Fruit fly (Drosophila melanogaster) whole organism, embryonic: ENCODE results near the gene CG6569.
A peak's percentile ranks its signal among the peaks of the same experiment; 100 is the strongest.

Experiments
- Blimp-1 ChIP-seq: fragments of 200-800 bp; sonication (Bioruptor generic); optimal IDR thresholded peaks from 3 replicates; lab custom pipeline; 2018; ENCODE audit warnings: missing biosample characterization, missing genetic modification characterization, mild to moderate bottlenecking, moderate library complexity, missing genetic modification reagents
- BtbVII ChIP-seq: fragments of 200-800 bp; sonication (Bioruptor generic); optimal IDR thresholded peaks from 3 replicates; lab custom pipeline; 2017; ENCODE audit warnings: missing biosample characterization, mild to moderate bottlenecking, missing genetic modification characterization
- CG10979 ChIP-seq: fragments of 200-800 bp; sonication (Bioruptor generic); optimal IDR thresholded peaks from 2 replicates; lab custom pipeline; 2018; ENCODE audit warnings: missing biosample characterization, mild to moderate bottlenecking, missing genetic modification characterization, moderate library complexity
- CG11456 ChIP-seq: fragments of 200-800 bp; sonication (Bioruptor generic); IDR thresholded peaks from 3 replicates; pipeline ENCODE4 v1.3.6; 2022; ENCODE audit warnings: missing biosample characterization, missing genetic modification characterization
- CG11696 ChIP-seq: fragments of 200-800 bp; sonication (Bioruptor generic); IDR thresholded peaks from 2 replicates; pipeline ENCODE4 v1.3.6; 2022; ENCODE audit warnings: missing biosample characterization, missing genetic modification characterization
- CG12659 ChIP-seq: fragments of 200-800 bp; sonication (Bioruptor generic); optimal IDR thresholded peaks from 3 replicates; lab custom pipeline; 2017; ENCODE audit warnings: mild to moderate bottlenecking, missing biosample characterization, missing genetic modification reagents, missing genetic modification characterization
- CG13287 ChIP-seq: fragments of 200-800 bp; sonication (Bioruptor generic); IDR thresholded peaks from 2 replicates; pipeline ENCODE4 v1.3.6; 2022; ENCODE audit warnings: missing biosample characterization, missing genetic modification characterization; ENCODE audit not compliant: partially characterized antibody
- CG15479 ChIP-seq: fragments of 200-800 bp; sonication (Bioruptor generic); optimal IDR thresholded peaks from 3 replicates; lab custom pipeline; 2019; ENCODE audit warnings: missing biosample characterization, mild to moderate bottlenecking, missing genetic modification characterization, moderate library complexity
- CG17361 ChIP-seq: fragments of 200-800 bp; sonication (Bioruptor generic); IDR thresholded peaks from 3 replicates; pipeline ENCODE4 v1.3.6; 2022; ENCODE audit warnings: missing biosample characterization, missing genetic modification characterization
- CG17829 ChIP-seq: fragments of 200-800 bp; optimal IDR thresholded peaks from 2 replicates; lab custom pipeline; 2019; ENCODE audit warnings: missing biosample characterization, mild to moderate bottlenecking, missing genetic modification characterization, moderate library complexity
- CG18599 ChIP-seq: fragments of 200-800 bp; sonication (Bioruptor generic); optimal IDR thresholded peaks from 3 replicates; lab custom pipeline; 2017; ENCODE audit warnings: missing biosample characterization, missing genetic modification characterization, mild to moderate bottlenecking, moderate library complexity, missing genetic modification reagents
- CG7786 ChIP-seq: fragments of 200-800 bp; sonication (Bioruptor generic); optimal IDR thresholded peaks from 2 replicates; lab custom pipeline; 2016; ENCODE audit warnings: missing biosample characterization, missing genetic modification characterization
- CG8388 ChIP-seq: fragments of 200-800 bp; sonication (Bioruptor generic); optimal IDR thresholded peaks from 2 replicates; lab custom pipeline; 2019; ENCODE audit warnings: missing biosample characterization, mild to moderate bottlenecking, missing genetic modification characterization, moderate library complexity
- D19B ChIP-seq: fragments of 200-800 bp; sonication (Bioruptor generic); optimal IDR thresholded peaks from 2 replicates; lab custom pipeline; 2017; ENCODE audit warnings: missing biosample characterization, mild to moderate bottlenecking, missing genetic modification characterization
- Dek ChIP-seq: fragments of 200-800 bp; sonication (Bioruptor generic); optimal IDR thresholded peaks from 3 replicates; lab custom pipeline; 2019; ENCODE audit warnings: missing biosample characterization, mild to moderate bottlenecking, missing genetic modification characterization, moderate library complexity
- Fer3 ChIP-seq: fragments of 200-800 bp; sonication (Bioruptor generic); optimal IDR thresholded peaks from 2 replicates; lab custom pipeline; 2018; ENCODE audit warnings: missing biosample characterization, mild to moderate bottlenecking, missing genetic modification characterization, moderate library complexity
- H15 ChIP-seq: fragments of 200-800 bp; sonication (Bioruptor generic); IDR thresholded peaks from 3 replicates; pipeline ENCODE4 v1.3.6; 2022; ENCODE audit warnings: missing biosample characterization, missing genetic modification characterization
- HHEX ChIP-seq: fragments of 200-800 bp; sonication (Bioruptor generic); optimal IDR thresholded peaks from 3 replicates; lab custom pipeline; 2017; ENCODE audit warnings: missing biosample characterization, mild to moderate bottlenecking, missing genetic modification characterization, missing genetic modification reagents
- Hr78 ChIP-seq, 2 experiments: fragments of 200-800 bp in 1 of 2; fragments of >200 bp in 1 of 2; sonication (Bioruptor generic) in 1 of 2; optimal IDR thresholded peaks; 2 replicates each; lab custom pipeline; 2017 to 2019; ENCODE audit warnings: missing biosample characterization in 2 of 2, missing genetic modification characterization in 2 of 2, mild to moderate bottlenecking in 1 of 2, moderate library complexity in 1 of 2
- Hsf ChIP-seq: fragments of 200-800 bp; sonication (Bioruptor generic); optimal IDR thresholded peaks from 3 replicates; lab custom pipeline; 2016; ENCODE audit warnings: missing biosample characterization, missing genetic modification characterization
- Max ChIP-seq: fragments of 200-800 bp; sonication (Bioruptor generic); optimal IDR thresholded peaks from 2 replicates; lab custom pipeline; 2016; ENCODE audit warnings: missing biosample characterization, mild to moderate bottlenecking, missing genetic modification characterization
- Oli ChIP-seq: fragments of 200-800 bp; sonication (Bioruptor generic); optimal IDR thresholded peaks from 2 replicates; lab custom pipeline; 2018; ENCODE audit warnings: missing biosample characterization, mild to moderate bottlenecking, missing genetic modification characterization, moderate library complexity
- Poxn ChIP-seq: fragments of 200-800 bp; sonication (Bioruptor generic); IDR thresholded peaks from 2 replicates; pipeline ENCODE4 v1.3.6; 2022; ENCODE audit warnings: missing biosample characterization, missing genetic modification characterization
- Rfx ChIP-seq: fragments of 200-800 bp; sonication (Bioruptor generic); IDR thresholded peaks from 2 replicates; pipeline ENCODE4 v1.3.6; 2022; ENCODE audit warnings: missing biosample characterization, missing genetic modification characterization
- Sry-δ ChIP-seq: fragments of 200-800 bp; sonication (Bioruptor generic); optimal IDR thresholded peaks from 2 replicates; lab custom pipeline; 2016; ENCODE audit warnings: missing biosample characterization, missing genetic modification characterization
- ase ChIP-seq: fragments of 200-800 bp; sonication (Bioruptor generic); IDR thresholded peaks from 3 replicates; pipeline ENCODE4 v1.3.6; 2022; ENCODE audit warnings: missing biosample characterization, missing genetic modification characterization
- caup ChIP-seq: fragments of 200-800 bp; sonication (Bioruptor generic); optimal IDR thresholded peaks from 3 replicates; lab custom pipeline; 2017; ENCODE audit warnings: missing biosample characterization, mild to moderate bottlenecking, missing genetic modification characterization, moderate library complexity; ENCODE audit not compliant: severe bottlenecking
- corto ChIP-seq: fragments of 200-800 bp; sonication (Bioruptor generic); optimal IDR thresholded peaks from 2 replicates; lab custom pipeline; 2016; ENCODE audit warnings: missing biosample characterization, mild to moderate bottlenecking, missing genetic modification characterization, moderate library complexity
- da ChIP-seq: fragments of 200-800 bp; sonication (Bioruptor generic); optimal IDR thresholded peaks from 2 replicates; lab custom pipeline; 2016; ENCODE audit warnings: missing biosample characterization, missing genetic modification characterization
- dm ChIP-seq: fragments of 200-800 bp; sonication (Bioruptor generic); optimal IDR thresholded peaks from 3 replicates; lab custom pipeline; 2016; ENCODE audit warnings: missing biosample characterization, missing genetic modification characterization
- dmrt11E ChIP-seq: fragments of 200-800 bp; sonication (Bioruptor generic); optimal IDR thresholded peaks from 3 replicates; lab custom pipeline; 2018; ENCODE audit warnings: missing biosample characterization, mild to moderate bottlenecking, missing genetic modification characterization, moderate library complexity
- ewg ChIP-seq: fragments of 200-800 bp; sonication (Bioruptor generic); optimal IDR thresholded peaks from 3 replicates; lab custom pipeline; 2017; ENCODE audit warnings: mild to moderate bottlenecking, missing biosample characterization, missing genetic modification reagents, missing genetic modification characterization
- fd102C ChIP-seq: fragments of 200-800 bp; sonication (Bioruptor generic); optimal IDR thresholded peaks from 2 replicates; lab custom pipeline; 2018; ENCODE audit warnings: missing biosample characterization, mild to moderate bottlenecking, missing genetic modification characterization, moderate library complexity
- gem ChIP-seq: fragments of 200-800 bp; sonication (Bioruptor generic); optimal IDR thresholded peaks from 2 replicates; lab custom pipeline; 2019; ENCODE audit warnings: missing biosample characterization, mild to moderate bottlenecking, missing genetic modification characterization, moderate library complexity
- gro ChIP-seq: fragments of 200-800 bp; sonication (Bioruptor generic); optimal IDR thresholded peaks from 2 replicates; lab custom pipeline; 2016; ENCODE audit warnings: missing biosample characterization, missing genetic modification characterization
- hbn ChIP-seq: fragments of 200-800 bp; sonication (Bioruptor generic); IDR thresholded peaks from 2 replicates; pipeline ENCODE4 v1.3.6; 2022; ENCODE audit warnings: missing biosample characterization, missing genetic modification characterization; ENCODE audit not compliant: partially characterized antibody
- kni ChIP-seq: fragments of 200-800 bp; sonication (Bioruptor generic); optimal IDR thresholded peaks from 3 replicates; lab custom pipeline; 2017; ENCODE audit warnings: mild to moderate bottlenecking, missing biosample characterization, missing genetic modification reagents, missing genetic modification characterization
- lbe ChIP-seq: fragments of 200-800 bp; sonication (Bioruptor generic); optimal IDR thresholded peaks from 2 replicates; lab custom pipeline; 2016; ENCODE audit warnings: missing biosample characterization, mild to moderate bottlenecking, missing genetic modification characterization
- pan ChIP-seq, 4 experiments: fragments of >200 bp in 3 of 4; fragments of 200-800 bp in 1 of 4; sonication (Bioruptor generic) in 1 of 4; optimal IDR thresholded peaks in 3 of 4; IDR thresholded peaks in 1 of 4; 2 replicates each; pipeline versions ENCODE4 v1.3.6 to Lab custom; 2017 to 2022; ENCODE audit warnings: missing biosample characterization in 2 of 4, missing genetic modification characterization in 2 of 4, mixed read lengths in 1 of 4
- pita ChIP-seq: fragments of 200-800 bp; sonication (Bioruptor generic); optimal IDR thresholded peaks from 2 replicates; lab custom pipeline; 2017; ENCODE audit warnings: missing biosample characterization, mild to moderate bottlenecking, missing genetic modification characterization
- ranshi ChIP-seq: fragments of 200-800 bp; sonication (Bioruptor generic); IDR thresholded peaks from 2 replicates; pipeline ENCODE4 v1.3.6; 2022; ENCODE audit warnings: missing biosample characterization, missing genetic modification characterization
- row ChIP-seq: fragments of 200-800 bp; sonication (Bioruptor generic); IDR thresholded peaks from 3 replicates; pipeline ENCODE4 v1.3.6; 2022; ENCODE audit warnings: missing biosample characterization, missing genetic modification characterization
- sd ChIP-seq: fragments of 200-800 bp; sonication (Bioruptor generic); optimal IDR thresholded peaks from 3 replicates; lab custom pipeline; 2018; ENCODE audit warnings: missing biosample characterization, mild to moderate bottlenecking, missing genetic modification characterization, moderate library complexity
- sens ChIP-seq: fragments of 200-800 bp; sonication (Bioruptor generic); peaks from one replicate; lab custom pipeline; 2016; ENCODE audit warnings: missing biosample characterization, missing genetic modification characterization
- sisA ChIP-seq: fragments of 200-800 bp; sonication (Bioruptor generic); IDR thresholded peaks from 2 replicates; pipeline ENCODE4 v1.3.6; 2022; ENCODE audit warnings: missing biosample characterization, missing genetic modification characterization
- twi ChIP-seq: fragments of 200-800 bp; optimal IDR thresholded peaks from 2 replicates; lab custom pipeline; 2019; ENCODE audit warnings: missing biosample characterization, mild to moderate bottlenecking, missing genetic modification characterization, moderate library complexity
- vvl ChIP-seq: fragments of 200-800 bp; sonication (Bioruptor generic); IDR thresholded peaks from 2 replicates; pipeline ENCODE4 v1.3.6; 2022; ENCODE audit warnings: missing biosample characterization, missing genetic modification characterization
- zen ChIP-seq: fragments of 200-800 bp; sonication (Bioruptor generic); optimal IDR thresholded peaks from 3 replicates; lab custom pipeline; 2018; ENCODE audit warnings: missing biosample characterization, mild to moderate bottlenecking, missing genetic modification characterization, moderate library complexity
- zen2 ChIP-seq: fragments of 200-800 bp; sonication (Bioruptor generic); IDR thresholded peaks from 3 replicates; pipeline ENCODE4 v1.3.6; 2022; ENCODE audit warnings: missing biosample characterization, missing genetic modification characterization; ENCODE audit not compliant: partially characterized antibody

The CG6569 gene

dm6 chr3R:21858290-21858875 is 9.3 kb downstream of the CG6569 start (continued):
- TF ChIP-seq H15 (GFP tag; lab: Robert Waterston, UW) (no peak), pita (GFP tag; lab: Kevin White, UChicago) (no peak), Dek (no peak), hbn (GFP tag; lab: Robert Waterston, UW) (no peak), kni (GFP tag; lab: Kevin White, UChicago) (peak; percentile 53), ewg (GFP tag; lab: Kevin White, UChicago) (no peak), BtbVII (GFP tag; lab: Kevin White, UChicago) (no peak), CG13287 (GFP tag; lab: Robert Waterston, UW) (no peak), Oli (tag; lab: Kevin White, UChicago) (peak; percentile 20), CG8388 (GFP tag; lab: Kevin White, UChicago) (no peak), dm (GFP tag; lab: Kevin White, UChicago) (no peak), CG17361 (GFP tag; lab: Robert Waterston, UW) (no peak), CG15479 (GFP tag; lab: Kevin White, UChicago) (peak; percentile 8), twi (tag; lab: Kevin White, UChicago) (peak; percentile 58), sisA (no peak), Max (no peak), lbe (GFP tag; lab: Kevin White, UChicago) (no peak), Poxn (GFP tag; lab: Robert Waterston, UW) (no peak), CG12659 (no peak), CG7786 (GFP tag; lab: Kevin White, UChicago) (no peak), ase (no peak), Blimp-1 (GFP tag; lab: Kevin White, UChicago) (peak; percentile 52), zen (tag; lab: Kevin White, UChicago) (peak; percentile 11), Fer3 (no peak), caup (GFP tag; lab: Kevin White, UChicago) (no peak), Hr78 (GFP tag; optimal IDR thresholded peaks at IDR 0.05; lab: Kevin White, UChicago) (peak in 1 of 2 experiments; percentile 62), fd102C (GFP tag; lab: Kevin White, UChicago) (no peak)

DNA sequence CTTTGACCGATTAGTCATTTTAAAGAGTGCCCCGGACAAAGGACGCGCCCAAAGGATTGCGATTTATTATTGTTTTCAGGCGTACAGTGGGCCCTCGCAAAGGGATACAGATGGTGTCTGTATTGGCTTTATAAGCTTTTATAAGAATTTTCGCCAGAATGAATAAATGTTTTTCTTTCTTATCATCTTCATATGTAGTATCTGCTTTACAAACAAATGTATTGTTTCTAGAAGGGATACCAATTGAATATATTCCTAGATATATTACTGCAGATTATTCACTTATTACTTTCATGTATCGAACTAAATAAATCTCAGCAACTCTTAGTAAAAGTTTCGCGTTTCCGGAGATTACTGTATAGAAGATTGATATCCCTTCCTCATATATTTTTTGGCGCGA is 10.2 kb downstream of the CG6569 start:
- no peak for TF ChIP-seq da (GFP tag; lab: Kevin White, UChicago)
- no peak for TF ChIP-seq Sry-δ
- TF ChIP-seq row = 0 out of 3 replicates have a peak, but pooled peaks have one; percentile 7
- no peak for TF ChIP-seq pan (optimal IDR thresholded peaks at IDR 0.05; lab: Kevin White, UChicago)
- no peak for TF ChIP-seq pan (GFP tag; optimal IDR thresholded peaks at IDR 0.05 in 1 of 2, IDR thresholded peaks at IDR 0.05 in 1 of 2)
- no peak for TF ChIP-seq HHEX (GFP tag; lab: Kevin White, UChicago)
- TF ChIP-seq Rfx (GFP tag; lab: Robert Waterston, UW) = no peak
- TF ChIP-seq ranshi = 0 out of 2 replicates have a peak, but pooled peaks have one; percentile 5
- TF ChIP-seq gro (GFP tag; lab: Kevin White, UChicago) = no peak
- no peak for TF ChIP-seq D19B (GFP tag; lab: Kevin White, UChicago)
- no peak for TF ChIP-seq zen2 (GFP tag; lab: Robert Waterston, UW)
- TF ChIP-seq CG10979 (tag; lab: Kevin White, UChicago) = peak; percentile 10
- peak; percentile 1 for TF ChIP-seq gem (tag; lab: Kevin White, UChicago)
- no peak for TF ChIP-seq CG18599
- TF ChIP-seq sens (GFP tag; lab: Kevin White, UChicago) = peak; percentile 70
- no peak for TF ChIP-seq CG11456 (GFP tag; lab: Robert Waterston, UW)
- peak; percentile 24 for TF ChIP-seq dmrt11E (tag; lab: Kevin White, UChicago)
- TF ChIP-seq CG11696 = no peak
- no peak for TF ChIP-seq CG17829 (tag; lab: Kevin White, UChicago)
- no peak for TF ChIP-seq vvl (GFP tag; lab: Robert Waterston, UW)
- TF ChIP-seq corto (GFP tag; lab: Kevin White, UChicago) = no peak
- TF ChIP-seq Hsf = no peak
- TF ChIP-seq sd (tag; lab: Kevin White, UChicago) = no peak
